Worm (Caenorhabditis elegans) whole organism, late embryonic: Measurements from ENCODE around the gene T25E12.6.
A peak's percentile ranks its signal among the peaks of the same experiment; 100 is the strongest.

Experiments used
- C08G9.2 ChIP-seq: sonication (generic microtip); optimal IDR thresholded peaks from 2 replicates; lab custom pipeline; 2016; ENCODE audit warnings: mild to moderate bottlenecking, missing genetic modification characterization, moderate library complexity, missing compliant biosample characterization
- F13H6.1 ChIP-seq: sonication (generic microtip); optimal IDR thresholded peaks from 2 replicates; lab custom pipeline; 2016; ENCODE audit warnings: missing genetic modification characterization, missing compliant biosample characterization
- K09A11.1 ChIP-seq: sonication (generic microtip); optimal IDR thresholded peaks from 2 replicates; lab custom pipeline; 2017; ENCODE audit warnings: antibody characterized with exemption, mild to moderate bottlenecking, missing genetic modification characterization, missing compliant biosample characterization; ENCODE audit not compliant: insufficient read depth
- T23F11.4 ChIP-seq: fragments of 200-800 bp; sonication (Bioruptor generic); optimal IDR thresholded peaks from 2 replicates; lab custom pipeline; 2018; ENCODE audit warnings: mild to moderate bottlenecking, missing genetic modification characterization, missing compliant biosample characterization
- ahr-1 ChIP-seq: sonication (generic microtip); optimal IDR thresholded peaks from 2 replicates; lab custom pipeline; 2016; ENCODE audit warnings: missing genetic modification characterization, missing compliant biosample characterization
- ama-1 ChIP-seq: fragments of 150-350 bp; optimal IDR thresholded peaks from 2 replicates; lab custom pipeline; 2014
- ceh-14 ChIP-seq: sonication (generic microtip); optimal IDR thresholded peaks from 2 replicates; lab custom pipeline; 2016; ENCODE audit warnings: missing genotype, missing genetic modification characterization, missing compliant biosample characterization
- ceh-18 ChIP-seq: sonication (generic microtip); optimal IDR thresholded peaks from 2 replicates; lab custom pipeline; 2016; ENCODE audit warnings: missing genetic modification characterization, missing compliant biosample characterization
- ceh-2 ChIP-seq: sonication (generic microtip); optimal IDR thresholded peaks from 2 replicates; lab custom pipeline; 2016; ENCODE audit warnings: missing genotype, missing genetic modification characterization, missing compliant biosample characterization
- ceh-31 ChIP-seq: sonication (generic microtip); optimal IDR thresholded peaks from 2 replicates; lab custom pipeline; 2016; ENCODE audit warnings: missing genetic modification characterization, missing compliant biosample characterization
- ceh-48 ChIP-seq: sonication (generic microtip); optimal IDR thresholded peaks from 2 replicates; lab custom pipeline; 2016; ENCODE audit warnings: missing genetic modification characterization, inconsistent platforms, missing compliant biosample characterization
- che-1 ChIP-seq: sonication (generic microtip); optimal IDR thresholded peaks from 2 replicates; lab custom pipeline; 2016; ENCODE audit warnings: mild to moderate bottlenecking, missing genetic modification characterization, missing compliant biosample characterization
- elt-4 ChIP-seq: sonication (generic microtip); optimal IDR thresholded peaks from 2 replicates; lab custom pipeline; 2016; ENCODE audit warnings: missing genetic modification characterization, missing compliant biosample characterization
- ets-4 ChIP-seq: sonication (generic microtip); optimal IDR thresholded peaks from 2 replicates; lab custom pipeline; 2016; ENCODE audit warnings: missing genetic modification characterization, missing compliant biosample characterization
- eyg-1 ChIP-seq: sonication (generic microtip); optimal IDR thresholded peaks from 2 replicates; lab custom pipeline; 2016; ENCODE audit warnings: missing genotype, missing genetic modification characterization, missing compliant biosample characterization
- fax-1 ChIP-seq: sonication (generic microtip); optimal IDR thresholded peaks from 2 replicates; lab custom pipeline; 2016; ENCODE audit warnings: missing genotype, missing genetic modification characterization, missing compliant biosample characterization
- hlh-13 ChIP-seq: fragments of 200-800 bp; sonication (Bioruptor generic); optimal IDR thresholded peaks from 2 replicates; lab custom pipeline; 2018; ENCODE audit warnings: mild to moderate bottlenecking, missing genetic modification characterization, missing compliant biosample characterization
- madf-2 ChIP-seq: sonication (generic microtip); optimal IDR thresholded peaks from 2 replicates; lab custom pipeline; 2017; ENCODE audit warnings: missing genetic modification characterization, missing compliant biosample characterization
- mec-3 ChIP-seq: sonication (generic microtip); optimal IDR thresholded peaks from 2 replicates; lab custom pipeline; 2016; ENCODE audit warnings: borderline replicate concordance, missing genetic modification characterization, missing compliant biosample characterization
- nfya-1 ChIP-seq: sonication (generic microtip); optimal IDR thresholded peaks from 2 replicates; lab custom pipeline; 2017; ENCODE audit warnings: missing genetic modification characterization, mild to moderate bottlenecking, missing compliant biosample characterization, antibody characterized with exemption, moderate library complexity
- odd-2 ChIP-seq: sonication (generic microtip); optimal IDR thresholded peaks from 2 replicates; lab custom pipeline; 2017; ENCODE audit warnings: antibody characterized with exemption, mild to moderate bottlenecking, missing genetic modification characterization, missing compliant biosample characterization
- pat-9 ChIP-seq: fragments of 200-800 bp; sonication (Bioruptor generic); optimal IDR thresholded peaks from 2 replicates; lab custom pipeline; 2018; ENCODE audit warnings: mild to moderate bottlenecking, missing genetic modification characterization, moderate library complexity, missing compliant biosample characterization
- pax-1 ChIP-seq: fragments of 150-350 bp; optimal IDR thresholded peaks from 2 replicates; lab custom pipeline; 2014; ENCODE audit warnings: missing biosample characterization, missing genetic modification characterization
- pha-4 ChIP-seq: fragments of 150-350 bp; optimal IDR thresholded peaks from 2 replicates; lab custom pipeline; 2018; ENCODE audit warnings: missing biosample characterization, missing genetic modification reagents, missing genetic modification characterization
- pqm-1 ChIP-seq: sonication (generic microtip); optimal IDR thresholded peaks from 2 replicates; lab custom pipeline; 2016; ENCODE audit warnings: missing genetic modification characterization, missing compliant biosample characterization
- pros-1 ChIP-seq: fragments of 150-350 bp; optimal IDR thresholded peaks from 2 replicates; lab custom pipeline; 2014; ENCODE audit warnings: missing biosample characterization, missing genetic modification reagents, missing genetic modification characterization
- sdc-2 ChIP-seq: sonication (generic microtip); optimal IDR thresholded peaks from 2 replicates; lab custom pipeline; 2016; ENCODE audit warnings: missing genotype, missing genetic modification characterization, missing compliant biosample characterization
- syd-9 ChIP-seq: sonication (generic microtip); optimal IDR thresholded peaks from 2 replicates; lab custom pipeline; 2016; ENCODE audit warnings: mild to moderate bottlenecking, missing genetic modification characterization, moderate library complexity, missing compliant biosample characterization
- tbx-2 ChIP-seq: sonication (generic microtip); optimal IDR thresholded peaks from 2 replicates; lab custom pipeline; 2016; ENCODE audit warnings: missing genetic modification characterization, missing compliant biosample characterization
- ttx-3 ChIP-seq: sonication (generic microtip); optimal IDR thresholded peaks from 2 replicates; lab custom pipeline; 2016; ENCODE audit warnings: missing genetic modification reagents, missing genetic modification characterization, missing compliant biosample characterization
- unc-3 ChIP-seq, 2 experiments: fragments of 200-800 bp in 1 of 2; sonication (Bioruptor generic) in 1 of 2; sonication (generic microtip) in 1 of 2; conservative IDR thresholded peaks in 1 of 2; optimal IDR thresholded peaks in 1 of 2; 2 replicates each; pipeline versions ENCODE4 v1.3.6 to Lab custom; 2016 to 2022; ENCODE audit warnings: missing compliant biosample characterization in 2 of 2, missing genetic modification characterization in 2 of 2, missing genetic modification reagents in 1 of 2
- unc-42 ChIP-seq: sonication (generic microtip); optimal IDR thresholded peaks from 2 replicates; lab custom pipeline; 2016; ENCODE audit warnings: missing genotype, missing genetic modification characterization, missing compliant biosample characterization
- unc-55 ChIP-seq: sonication (generic microtip); optimal IDR thresholded peaks from 2 replicates; lab custom pipeline; 2017; ENCODE audit warnings: missing biosample characterization, missing genetic modification reagents, missing genetic modification characterization

Gene T25E12.6

DNA sequence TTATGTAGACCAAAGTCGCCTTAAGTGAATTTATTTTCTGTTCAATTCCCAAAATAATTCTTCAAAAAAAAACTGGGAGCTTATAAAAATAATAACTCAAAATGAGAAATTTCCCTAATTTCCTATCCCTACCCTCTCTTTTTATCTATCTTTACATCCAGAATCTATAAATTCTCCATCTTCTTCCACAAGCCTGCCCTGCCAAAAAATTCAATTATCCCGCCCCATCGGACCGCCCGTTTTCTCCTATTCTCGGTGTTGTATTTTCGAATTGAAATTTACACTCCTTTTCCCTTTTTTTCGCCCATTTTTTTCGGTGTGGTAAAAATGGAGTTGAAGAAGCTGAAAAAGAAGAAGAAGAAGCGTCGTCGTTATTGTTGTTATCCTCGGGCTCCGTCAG is 7.2 kb downstream of the T25E12.6 start:
- TF ChIP-seq ceh-31 (tag; lab: Kevin White, UChicago) (peak; percentile 16), eyg-1 (tag; lab: Kevin White, UChicago) (no peak), F13H6.1 (no peak), ama-1 (lab: Kevin White, UChicago) (no peak), T23F11.4 (no peak), unc-42 (tag; lab: Kevin White, UChicago) (peak; percentile 82), ttx-3 (tag; lab: Kevin White, UChicago) (no peak)
- TF ChIP-seq, all 69 proteins: peak for 2

DNA sequence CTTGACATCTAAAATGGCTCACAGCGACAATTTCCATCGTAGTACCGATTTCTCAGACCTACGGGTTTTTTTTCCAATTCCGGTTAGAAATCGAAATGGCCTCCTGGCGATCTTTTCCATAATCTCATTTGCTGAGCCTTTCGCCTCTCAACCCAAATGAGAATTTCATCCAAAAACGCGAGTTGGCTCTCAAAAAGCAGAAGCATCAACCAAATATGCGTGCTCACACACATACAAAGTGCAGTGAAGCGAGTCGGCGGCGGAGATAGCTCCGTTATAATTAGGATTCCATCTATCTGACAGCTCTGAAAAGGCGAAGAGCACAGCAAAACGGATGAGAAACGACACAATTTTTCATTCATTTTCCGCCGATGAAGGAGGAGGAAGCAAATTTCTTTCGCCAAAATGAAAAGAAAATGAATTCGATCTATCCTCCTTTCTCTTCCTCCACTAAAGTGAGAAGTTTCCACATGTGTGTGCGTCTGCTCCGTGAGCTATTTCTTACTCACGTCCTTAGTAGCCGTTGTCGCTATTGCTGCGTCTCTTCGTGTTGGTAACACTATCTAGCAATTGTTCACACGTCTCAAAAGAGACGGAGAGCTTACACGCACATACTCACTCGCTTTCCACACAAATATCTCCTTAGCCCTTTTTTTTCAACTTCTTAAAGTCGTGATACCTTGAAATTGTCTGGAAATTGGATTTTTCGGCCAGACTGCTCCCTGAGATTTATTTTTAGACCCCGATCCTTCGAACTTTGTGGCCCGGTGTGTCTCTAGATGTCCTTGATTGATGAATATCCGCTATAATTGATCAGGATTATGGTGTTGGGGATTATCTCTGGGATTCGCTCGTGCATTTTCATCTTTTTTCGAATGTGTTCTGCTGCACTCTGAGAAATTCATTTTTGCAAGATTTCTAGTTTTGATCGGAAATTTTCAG is 10.1 kb downstream of the T25E12.6 start:
- peak; percentile 35 for TF ChIP-seq ceh-31 (tag; lab: Kevin White, UChicago)
- peak; percentile 61 for TF ChIP-seq ceh-14 (tag; lab: Kevin White, UChicago)
- peak; percentile 38 for TF ChIP-seq unc-42 (tag; lab: Kevin White, UChicago)
- TF ChIP-seq tbx-2 (tag; lab: Kevin White, UChicago): no peak

DNA sequence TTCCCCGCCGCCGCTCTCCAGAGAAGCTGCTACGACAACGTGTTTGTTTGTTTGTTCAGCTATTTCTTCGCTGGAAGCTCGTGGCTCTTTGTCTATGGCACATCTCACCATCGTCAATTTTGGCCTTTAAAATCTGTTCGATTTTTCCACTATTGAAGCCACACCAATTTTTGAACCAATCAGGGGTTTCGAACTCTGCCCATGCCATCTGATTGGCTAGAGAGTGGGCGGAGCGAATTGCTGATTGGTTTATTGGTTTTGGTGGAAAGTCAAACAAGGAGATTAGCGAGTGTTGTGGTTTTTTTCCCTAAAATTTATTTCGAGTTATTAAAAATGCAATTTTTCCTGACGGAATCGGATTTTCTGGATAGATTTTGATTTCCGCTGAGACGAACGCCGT is 13.9 kb downstream of the T25E12.6 start:
- TF ChIP-seq pha-4 (tag; lab: Kevin White, UChicago) (no peak), che-1 (tag; lab: Kevin White, UChicago) (no peak), sdc-2 (tag; lab: Kevin White, UChicago) (no peak), ttx-3 (tag; lab: Kevin White, UChicago) (no peak), hlh-13 (GFP tag; lab: Kevin White, UChicago) (no peak), ama-1 (lab: Kevin White, UChicago) (no peak), nfya-1 (tag; lab: Kevin White, UChicago) (peak; percentile 71), unc-55 (GFP tag; lab: Kevin White, UChicago) (no peak)

DNA sequence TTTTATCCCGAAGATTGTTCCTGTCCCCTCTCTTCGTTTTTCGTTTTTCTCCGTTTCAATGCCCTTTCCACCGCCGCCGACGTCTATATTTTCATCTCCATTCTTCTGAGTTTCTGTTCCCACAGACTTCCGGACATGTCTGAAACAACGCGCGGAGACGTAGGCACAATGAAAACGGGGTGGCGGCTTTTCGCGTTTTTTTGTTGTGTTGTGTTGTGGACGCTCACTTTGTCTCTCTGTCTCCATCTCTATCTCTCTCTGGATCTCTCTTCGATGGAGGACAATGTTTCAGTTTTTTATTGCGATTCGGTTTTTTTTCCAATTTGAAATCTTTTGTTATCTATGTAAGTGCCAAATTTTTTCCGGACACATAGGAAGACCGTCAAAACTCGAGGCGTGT is 17.7 kb downstream of the T25E12.6 start:
- TF ChIP-seq ahr-1 (tag; lab: Kevin White, UChicago) (no peak), fax-1 (tag; lab: Kevin White, UChicago) (no peak), ceh-48 (no peak), ceh-18 (no peak), unc-3 (GFP tag; conservative IDR thresholded peaks at IDR 0.05; lab: Robert Waterston, UW) (no peak), unc-3 (tag; optimal IDR thresholded peaks at IDR 0.05; lab: Kevin White, UChicago) (no peak), ama-1 (lab: Kevin White, UChicago) (no peak), elt-4 (tag; lab: Kevin White, UChicago) (no peak), ets-4 (tag; lab: Kevin White, UChicago) (no peak), ceh-2 (no peak), K09A11.1 (tag; lab: Kevin White, UChicago) (no peak), mec-3 (tag; lab: Kevin White, UChicago) (no peak), unc-42 (tag; lab: Kevin White, UChicago) (no peak), F13H6.1 (no peak)

DNA sequence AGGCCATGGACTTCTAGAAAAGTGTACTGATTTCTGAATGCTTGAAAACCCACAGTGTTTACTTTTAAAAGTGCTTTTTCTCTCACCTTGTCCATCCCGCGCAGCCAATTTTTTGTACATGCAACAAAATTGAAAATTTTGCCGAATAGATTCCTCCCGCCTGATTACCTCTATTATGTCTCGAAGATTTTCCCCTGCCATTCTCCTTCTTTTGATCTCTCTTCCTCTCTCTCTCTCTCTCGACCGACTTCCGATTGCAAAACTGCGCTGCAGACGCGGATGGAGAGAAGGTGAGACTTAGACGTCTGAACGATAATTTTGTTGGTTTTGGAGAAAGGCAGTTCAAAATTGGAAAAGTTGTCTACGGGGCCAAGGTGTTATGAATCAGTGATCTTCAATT is 32.2 kb downstream of the T25E12.6 start:
- TF ChIP-seq ceh-48 (no peak), C08G9.2 (tag; lab: Kevin White, UChicago) (no peak), F13H6.1 (no peak), pqm-1 (tag; lab: Kevin White, UChicago) (no peak), pat-9 (tag; lab: Kevin White, UChicago) (no peak), madf-2 (tag; lab: Kevin White, UChicago) (no peak), odd-2 (tag; lab: Kevin White, UChicago) (no peak), syd-9 (tag; lab: Kevin White, UChicago) (no peak), ets-4 (tag; lab: Kevin White, UChicago) (no peak), pros-1 (tag; lab: Kevin White, UChicago) (no peak), pax-1 (tag; lab: Kevin White, UChicago) (no peak)
